Fruit fly (Drosophila melanogaster) whole organism, adult: ENCODE data around the gene CG9727.
A peak's percentile ranks its signal among the peaks of the same experiment; 100 is the strongest.

Source experiments
- CG11617 ChIP-seq: fragments of 200-800 bp; sonication (Bioruptor generic); optimal IDR thresholded peaks from 2 replicates; lab custom pipeline; 2017; ENCODE audit warnings: mild to moderate bottlenecking, missing biosample characterization, missing genetic modification reagents, missing genetic modification characterization
- CG12768 ChIP-seq: fragments of 200-800 bp; sonication (Bioruptor generic); optimal IDR thresholded peaks from 2 replicates; lab custom pipeline; 2017; ENCODE audit warnings: missing biosample characterization, missing genetic modification characterization, mild to moderate bottlenecking, moderate library complexity, missing genetic modification reagents
- CG14711 ChIP-seq: fragments of 200-800 bp; sonication (Bioruptor generic); optimal IDR thresholded peaks from 2 replicates; lab custom pipeline; 2018; ENCODE audit warnings: missing biosample characterization, mild to moderate bottlenecking, missing genetic modification characterization, moderate library complexity
- CG1620 ChIP-seq: fragments of 200-800 bp; sonication (Bioruptor generic); optimal IDR thresholded peaks from 2 replicates; lab custom pipeline; 2016; ENCODE audit warnings: missing biosample characterization, missing genetic modification characterization
- CG33017 ChIP-seq: fragments of 200-800 bp; sonication (Bioruptor generic); optimal IDR thresholded peaks from 2 replicates; lab custom pipeline; 2018; ENCODE audit warnings: missing biosample characterization, mild to moderate bottlenecking, missing genetic modification characterization, moderate library complexity
- CG5204 ChIP-seq: fragments of 200-800 bp; sonication (Bioruptor generic); optimal IDR thresholded peaks from 2 replicates; lab custom pipeline; 2016; ENCODE audit warnings: missing biosample characterization, missing genetic modification characterization
- CG7045 ChIP-seq: fragments of 200-800 bp; sonication (Bioruptor generic); optimal IDR thresholded peaks from 2 replicates; lab custom pipeline; 2017; ENCODE audit warnings: missing biosample characterization, mild to moderate bottlenecking, missing genetic modification characterization
- CG7101 ChIP-seq: fragments of 200-800 bp; sonication (Bioruptor generic); optimal IDR thresholded peaks from 2 replicates; lab custom pipeline; 2018; ENCODE audit warnings: missing biosample characterization, mild to moderate bottlenecking, missing genetic modification characterization, moderate library complexity
- Clk ChIP-seq: fragments of 200-800 bp; sonication (Bioruptor generic); optimal IDR thresholded peaks from 2 replicates; lab custom pipeline; 2017; ENCODE audit warnings: missing biosample characterization, missing genetic modification characterization
- Crg-1 ChIP-seq: fragments of 200-800 bp; sonication (Bioruptor generic); optimal IDR thresholded peaks from 2 replicates; lab custom pipeline; 2016; ENCODE audit warnings: missing biosample characterization, missing genetic modification characterization
- Hr96 ChIP-seq: fragments of 200-800 bp; sonication (Bioruptor generic); optimal IDR thresholded peaks from 2 replicates; lab custom pipeline; 2016; ENCODE audit warnings: missing biosample characterization, missing genetic modification characterization
- Mnt ChIP-seq: fragments of 200-800 bp; sonication (Bioruptor generic); optimal IDR thresholded peaks from 2 replicates; lab custom pipeline; 2016; ENCODE audit warnings: missing biosample characterization, mild to moderate bottlenecking, missing genetic modification characterization
- bab1 ChIP-seq: fragments of 200-800 bp; sonication (Bioruptor generic); optimal IDR thresholded peaks from 3 replicates; lab custom pipeline; 2019; ENCODE audit warnings: missing biosample characterization, mild to moderate bottlenecking, missing genetic modification characterization, moderate library complexity
- cic ChIP-seq: fragments of 200-800 bp; sonication (Bioruptor generic); optimal IDR thresholded peaks from 2 replicates; lab custom pipeline; 2017; ENCODE audit warnings: missing biosample characterization, mild to moderate bottlenecking, missing genetic modification characterization, moderate library complexity
- cnc ChIP-seq, 2 experiments: fragments of >200 bp; optimal IDR thresholded peaks; 2 replicates each; lab custom pipeline; 2017
- kay ChIP-seq: fragments of 200-800 bp; sonication (Bioruptor generic); peaks from one replicate; lab custom pipeline; 2016; ENCODE audit warnings: missing biosample characterization, missing genetic modification characterization, borderline replicate concordance
- ovo ChIP-seq: fragments of 200-800 bp; sonication (Bioruptor generic); optimal IDR thresholded peaks from 2 replicates; lab custom pipeline; 2016; ENCODE audit warnings: missing biosample characterization, missing genetic modification characterization
- pad ChIP-seq: fragments of 200-800 bp; sonication (Bioruptor generic); optimal IDR thresholded peaks from 3 replicates; lab custom pipeline; 2017; ENCODE audit warnings: missing biosample characterization, missing genetic modification characterization, mild to moderate bottlenecking, moderate library complexity, missing genetic modification reagents
- tj ChIP-seq: fragments of 200-800 bp; sonication (Bioruptor generic); optimal IDR thresholded peaks from 3 replicates; lab custom pipeline; 2017; ENCODE audit warnings: missing biosample characterization, mild to moderate bottlenecking, missing genetic modification characterization, moderate library complexity
- toe ChIP-seq: fragments of 200-800 bp; sonication (Bioruptor generic); optimal IDR thresholded peaks from 2 replicates; lab custom pipeline; 2016; ENCODE audit warnings: missing biosample characterization, missing genetic modification characterization

CG9727 gene

DNA sequence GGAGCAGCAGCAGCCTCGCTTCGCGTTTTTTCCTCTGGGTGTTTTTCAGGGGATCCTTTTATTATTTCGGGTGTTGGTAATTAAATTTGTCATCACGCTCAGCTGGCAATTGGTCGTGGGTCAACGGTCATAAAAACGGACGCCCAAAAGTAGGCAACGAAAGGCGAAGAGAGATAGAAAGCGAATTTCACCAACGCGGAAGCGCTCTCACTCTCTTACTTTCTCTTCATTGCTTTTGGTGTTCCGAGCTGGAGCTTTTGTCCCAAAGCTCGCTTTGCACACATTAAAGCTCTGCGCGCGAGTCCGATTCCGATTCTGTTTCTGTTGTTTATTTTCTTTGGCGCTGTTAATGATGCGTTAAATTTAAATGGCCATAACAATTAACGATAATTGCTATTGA lies 18.0 kb upstream of the CG9727 start:
- TF ChIP-seq CG11617 (GFP tag; lab: Kevin White, UChicago) (no peak), Clk (GFP tag; lab: Kevin White, UChicago) (no peak), kay (GFP tag; lab: Kevin White, UChicago) (no peak), CG7101 (tag; lab: Kevin White, UChicago) (no peak), bab1 (GFP tag; lab: Kevin White, UChicago) (no peak), cic (GFP tag; lab: Kevin White, UChicago) (no peak), CG7045 (GFP tag; lab: Kevin White, UChicago) (no peak), CG5204 (GFP tag; lab: Kevin White, UChicago) (no peak), Hr96 (no peak), tj (GFP tag; lab: Kevin White, UChicago) (no peak), Mnt (no peak), toe (GFP tag; lab: Kevin White, UChicago) (no peak), pad (GFP tag; lab: Kevin White, UChicago) (no peak), CG14711 (tag; lab: Kevin White, UChicago) (no peak), CG33017 (no peak), Crg-1 (GFP tag; lab: Kevin White, UChicago) (no peak), CG1620 (GFP tag; lab: Kevin White, UChicago) (no peak), CG12768 (no peak)

DNA sequence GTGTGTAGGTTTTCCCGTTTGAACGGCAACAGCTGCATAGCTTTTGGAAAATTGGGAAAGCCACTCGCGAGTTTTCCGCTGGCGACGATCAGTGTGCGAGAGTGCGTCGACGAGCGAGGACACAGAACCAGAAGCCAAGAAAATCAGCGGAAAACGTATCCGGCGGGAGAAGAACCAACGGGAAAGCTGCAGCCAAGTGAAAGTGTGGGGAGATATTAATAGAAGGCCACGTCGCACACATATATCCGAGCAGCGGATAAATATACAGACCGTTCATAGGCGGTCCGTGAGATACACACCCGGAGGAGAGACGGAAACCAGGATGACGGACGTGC lies 11.8 kb upstream of the CG9727 start, which contains the start of gene Neurochondrin:
Gene Neurochondrin, plus strand, starts transcription at position 87 of the 335 bp plus-strand sequence.
- TF ChIP-seq CG7045 (GFP tag; lab: Kevin White, UChicago), result no peak
- no peak for TF ChIP-seq tj (GFP tag; lab: Kevin White, UChicago)
- TF ChIP-seq Clk (GFP tag; lab: Kevin White, UChicago), result no peak
- no peak for TF ChIP-seq Crg-1 (GFP tag; lab: Kevin White, UChicago)
- TF ChIP-seq CG1620 (GFP tag; lab: Kevin White, UChicago), result no peak

DNA sequence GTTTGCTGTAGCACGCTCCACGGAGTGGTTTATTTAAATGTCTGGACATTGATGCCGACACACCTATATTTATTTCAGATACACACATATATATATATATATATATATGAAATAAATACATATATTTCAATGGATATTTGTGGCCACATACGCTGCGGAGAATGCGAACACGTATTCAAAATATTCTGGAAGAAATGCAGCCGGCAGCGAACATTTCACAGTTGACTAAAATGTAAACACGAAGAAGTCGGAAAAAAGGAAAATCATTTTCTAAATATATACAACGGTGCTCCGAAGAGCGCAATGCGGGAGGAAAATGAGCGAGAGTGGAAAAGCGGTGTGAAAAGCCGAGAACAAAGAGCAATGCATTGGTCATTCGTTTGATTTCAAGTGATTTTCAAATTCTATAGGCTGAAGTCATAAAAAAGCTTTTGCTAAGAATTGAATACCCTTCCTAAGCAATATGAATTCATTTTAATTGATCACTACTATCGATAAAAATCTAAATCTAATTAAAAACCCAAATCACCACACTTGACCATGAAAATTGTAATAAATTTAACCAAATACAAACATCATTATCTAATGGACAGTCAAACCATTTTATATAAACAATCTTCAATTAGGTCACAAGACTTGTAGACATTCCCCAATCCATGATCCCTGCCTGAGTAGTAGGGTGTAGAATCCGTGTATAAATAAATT lies 11.3 kb upstream of the CG9727 start:
- TF ChIP-seq Crg-1 (GFP tag; lab: Kevin White, UChicago) (no peak), Mnt (no peak), CG1620 (GFP tag; lab: Kevin White, UChicago) (no peak), kay (GFP tag; lab: Kevin White, UChicago) (peak; percentile 11)

- no peak for TF ChIP-seq bab1 (GFP tag; lab: Kevin White, UChicago)
- no peak for TF ChIP-seq Crg-1 (GFP tag; lab: Kevin White, UChicago)
- no peak for TF ChIP-seq CG33017
- no peak for TF ChIP-seq Hr96
- no peak for TF ChIP-seq toe (GFP tag; lab: Kevin White, UChicago)
- TF ChIP-seq CG11617 (GFP tag; lab: Kevin White, UChicago), result no peak
- no peak for TF ChIP-seq cnc (optimal IDR thresholded peaks at IDR 0.05; lab: Kevin White, UChicago)
- TF ChIP-seq Mnt, result no peak
- TF ChIP-seq cic (GFP tag; lab: Kevin White, UChicago), result no peak
- TF ChIP-seq pad (GFP tag; lab: Kevin White, UChicago), result no peak
- no peak for TF ChIP-seq CG1620 (GFP tag; lab: Kevin White, UChicago)
- no peak for TF ChIP-seq kay (GFP tag; lab: Kevin White, UChicago)
- TF ChIP-seq CG14711 (tag; lab: Kevin White, UChicago), result no peak
- TF ChIP-seq ovo, result no peak
- no peak for TF ChIP-seq CG5204 (GFP tag; lab: Kevin White, UChicago)
These were observed 6.5 kb upstream of the CG9727 start for dm6 chr3R:6462978-6463377.

dm6 chr3R:6460589-6461141 lies 4.2 kb upstream of the CG9727 start:
- TF ChIP-seq CG5204 (GFP tag; lab: Kevin White, UChicago) (no peak), bab1 (GFP tag; lab: Kevin White, UChicago) (no peak), CG11617 (GFP tag; lab: Kevin White, UChicago) (no peak), cic (GFP tag; lab: Kevin White, UChicago) (no peak), kay (GFP tag; lab: Kevin White, UChicago) (no peak), CG33017 (no peak), CG14711 (tag; lab: Kevin White, UChicago) (no peak)

DNA sequence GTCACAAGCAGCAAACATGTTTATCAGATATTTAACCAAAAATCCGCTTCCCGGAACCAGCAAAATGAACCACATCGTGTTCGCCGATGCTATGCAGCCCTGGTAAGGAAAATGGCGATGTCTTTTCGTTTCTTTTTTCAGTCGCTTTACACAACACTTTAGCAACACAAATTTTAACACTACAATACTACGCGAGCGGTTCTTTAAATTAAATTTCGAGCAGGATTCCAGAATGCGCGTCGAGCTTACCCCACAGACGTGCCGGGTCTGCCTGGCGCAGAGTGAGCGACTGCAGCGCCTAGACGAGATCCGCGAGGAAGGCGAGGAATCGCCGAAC lies 547 bp upstream of the CG9727 start, which contains the start of gene Zif:
Gene Zif, plus strand, starts transcription at position 34 of the 337 bp plus-strand sequence.
- TF ChIP-seq Mnt, result no peak
- TF ChIP-seq Hr96, result peak; percentile 1
- peak; percentile 62 for TF ChIP-seq Crg-1 (GFP tag; lab: Kevin White, UChicago)
- peak; percentile 36 for TF ChIP-seq CG7101 (tag; lab: Kevin White, UChicago)
- TF ChIP-seq CG1620 (GFP tag; lab: Kevin White, UChicago), result peak; percentile 35
- no peak for TF ChIP-seq Clk (GFP tag; lab: Kevin White, UChicago)
- peak; percentile 13 for TF ChIP-seq CG33017
- TF ChIP-seq toe (GFP tag; lab: Kevin White, UChicago), result peak; percentile 5
- TF ChIP-seq CG11617 (GFP tag; lab: Kevin White, UChicago), result no peak
- TF ChIP-seq tj (GFP tag; lab: Kevin White, UChicago), result peak; percentile 2
- TF ChIP-seq cic (GFP tag; lab: Kevin White, UChicago), result peak; percentile 6
- TF ChIP-seq CG12768, result peak; percentile 50
- peak; percentile 47 for TF ChIP-seq kay (GFP tag; lab: Kevin White, UChicago)
- no peak for TF ChIP-seq ovo
- TF ChIP-seq CG7045 (GFP tag; lab: Kevin White, UChicago), result peak; percentile 33
- TF ChIP-seq cnc (optimal IDR thresholded peaks at IDR 0.05; lab: Kevin White, UChicago), result no peak
- TF ChIP-seq pad (GFP tag; lab: Kevin White, UChicago), result peak; percentile 59
- TF ChIP-seq bab1 (GFP tag; lab: Kevin White, UChicago), result peak; percentile 24
- TF ChIP-seq CG14711 (tag; lab: Kevin White, UChicago), result peak; percentile 21
- no peak for TF ChIP-seq CG5204 (GFP tag; lab: Kevin White, UChicago)
